Worm (Caenorhabditis elegans): ENCODE data around the gene C06B8.2.

C06B8.2 gene

DNA sequence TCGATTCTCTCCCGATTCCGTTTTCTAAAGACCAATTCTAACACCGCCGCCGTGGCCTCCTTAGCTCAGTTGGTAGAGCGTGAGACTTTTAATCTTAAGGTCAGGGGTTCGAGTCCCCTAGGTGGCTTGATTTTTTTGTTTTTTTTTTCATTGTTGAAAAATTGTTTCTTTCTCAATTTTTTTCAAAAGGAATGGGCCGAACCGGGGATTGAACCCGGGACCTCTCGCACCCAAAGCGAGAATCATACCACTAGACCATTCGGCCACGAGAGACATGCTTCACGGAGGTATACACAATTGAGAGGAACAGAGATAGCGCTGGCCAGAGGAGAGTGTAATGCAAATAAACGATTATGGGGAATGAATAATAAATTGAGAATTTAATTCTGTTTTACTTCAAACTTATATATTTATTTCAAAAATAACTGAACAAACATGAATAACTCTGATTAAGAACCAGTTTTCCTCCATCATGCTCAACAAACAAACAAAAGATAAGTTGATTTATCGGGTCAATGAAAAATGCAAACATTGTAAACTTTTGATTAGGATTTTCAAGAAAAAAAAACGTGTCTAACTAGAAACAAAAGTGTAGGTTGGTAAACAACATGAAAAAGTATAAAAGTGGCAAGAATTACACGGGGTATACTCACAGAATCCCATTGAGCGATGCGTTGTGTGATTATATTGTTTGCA, 13.4 kb downstream of the C06B8.2 start, which contains the start of gene pqn-71 (continued):
- peak; percentile 88 for TF ChIP-seq Y95B8A.8 (GFP tag; IDR thresholded peaks at IDR 0.05)
- peak; percentile 94 to 97 for TF ChIP-seq rec-8 (tag; optimal IDR thresholded peaks at IDR 0.05)

DNA sequence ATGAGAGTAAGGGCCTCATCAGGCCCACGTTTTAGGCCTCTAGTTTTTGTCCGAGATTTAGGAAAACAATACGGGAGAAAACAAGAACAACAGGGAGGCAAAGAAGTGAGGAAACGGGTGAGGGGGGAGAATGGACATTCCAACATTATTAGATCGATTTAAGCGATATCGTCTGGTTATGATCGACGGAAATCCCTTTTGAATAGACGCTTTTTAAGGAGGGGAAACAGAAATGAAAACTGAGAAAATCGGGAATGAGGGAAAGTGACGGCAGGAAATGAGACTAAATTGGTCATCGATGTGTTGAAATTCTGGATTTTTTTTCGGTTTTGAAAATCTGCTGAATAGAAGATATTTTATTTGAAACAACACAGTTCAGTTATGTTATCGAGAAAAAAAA, 14.1 kb downstream of the C06B8.2 start, which contains the start of gene rocf-1:
TSS of gene rocf-1 (minus strand) at position 101 of the 400 bp plus-strand sequence.
- no peak for TF ChIP-seq nfya-1 (tag; optimal IDR thresholded peaks at IDR 0.05; ENCODE audit: borderline replicate concordance, insufficient read depth)
- TF ChIP-seq ztf-22 (GFP tag; optimal IDR thresholded peaks at IDR 0.05), result no peak
- TF ChIP-seq dpl-1 (GFP tag; optimal IDR thresholded peaks at IDR 0.05), result no peak
- no peak for TF ChIP-seq B0261.1 (tag; optimal IDR thresholded peaks at IDR 0.05)
- TF ChIP-seq D2030.7 (GFP tag; IDR thresholded peaks at IDR 0.05), result no peak

DNA sequence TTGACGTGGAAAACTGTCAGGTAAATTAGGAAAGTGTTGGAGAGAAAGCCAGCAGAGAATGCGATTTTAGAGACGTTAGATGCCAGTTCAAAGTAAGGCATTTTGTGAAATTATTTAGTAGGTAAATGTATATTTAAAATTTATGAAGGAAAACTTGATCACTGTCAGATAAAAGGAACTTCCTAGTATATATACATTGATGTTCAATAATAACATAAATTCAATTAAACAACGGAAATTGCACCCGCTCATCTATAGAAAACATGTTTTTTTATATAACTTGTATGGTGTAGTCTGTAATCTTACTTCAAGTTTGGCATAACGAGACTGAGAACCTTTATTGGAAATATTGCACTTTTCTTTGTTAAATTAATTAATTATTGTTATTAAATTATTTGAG, 19.5 kb downstream of the C06B8.2 start, which contains the start of gene str-71:
TSS of gene str-71 (minus strand) at position 101 of the 400 bp plus-strand sequence.
- no peak for TF ChIP-seq ztf-25 (GFP tag; IDR thresholded peaks at IDR 0.05)
- no peak for TF ChIP-seq chd-7 (tag; optimal IDR thresholded peaks at IDR 0.05)
- TF ChIP-seq lin-26 (GFP tag; IDR thresholded peaks at IDR 0.05), result no peak
- no peak for TF ChIP-seq lsy-27 (tag; optimal IDR thresholded peaks at IDR 0.05; ENCODE audit: borderline replicate concordance, insufficient read depth)
- TF ChIP-seq die-1 (tag; optimal IDR thresholded peaks at IDR 0.05), result no peak
- TF ChIP-seq mxl-1 (tag; optimal IDR thresholded peaks at IDR 0.05), result no peak
- no peak for TF ChIP-seq mel-28 (tag; optimal IDR thresholded peaks at IDR 0.05; ENCODE audit: borderline replicate concordance)
- TF ChIP-seq F57A8.1 (GFP tag; optimal IDR thresholded peaks at IDR 0.05), result no peak
- no peak for TF ChIP-seq T26A5.8 (tag; optimal IDR thresholded peaks at IDR 0.05)
- no peak for TF ChIP-seq rec-8 (tag; optimal IDR thresholded peaks at IDR 0.05)

DNA sequence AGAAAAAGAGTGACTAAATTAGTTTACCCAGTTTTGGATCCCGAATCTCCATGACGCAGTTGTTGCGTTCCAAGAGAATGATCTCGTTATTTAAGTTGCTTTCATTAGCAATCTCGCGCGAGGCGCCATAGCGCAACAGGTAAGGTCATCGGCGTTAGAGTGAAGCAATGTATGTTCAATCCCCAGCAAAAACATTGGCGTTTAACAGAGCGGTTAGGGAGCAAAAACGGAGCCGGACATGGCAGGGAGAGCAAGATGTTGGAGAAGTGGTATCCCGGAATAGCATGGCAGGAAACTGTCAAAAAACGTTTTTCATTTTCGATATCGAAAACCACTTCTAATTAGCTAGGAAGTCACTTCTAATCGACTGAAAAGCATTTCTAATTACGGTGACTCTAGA, 24.2 kb downstream of the C06B8.2 start:
- TF ChIP-seq bed-1 (GFP tag; IDR thresholded peaks at IDR 0.05), result no peak
- TF ChIP-seq ztf-28 (GFP tag; IDR thresholded peaks at IDR 0.05), result peak; percentile 44; the same call in 1 of the 2 replicates
- peak; percentile 67; the same call in 1 of the 2 replicates for TF ChIP-seq egl-44 (GFP tag; IDR thresholded peaks at IDR 0.05)
- TF ChIP-seq Y53F4B.3 (GFP tag; IDR thresholded peaks at IDR 0.05), result 0 out of 2 replicates have a peak, but pooled peaks have one; percentile 28
- TF ChIP-seq somi-1 (GFP tag; optimal IDR thresholded peaks at IDR 0.05), result peak; percentile 2
- peak; percentile 47 for TF ChIP-seq mes-4 (tag; optimal IDR thresholded peaks at IDR 0.05)
- peak; percentile 57 for TF ChIP-seq him-1 (tag; optimal IDR thresholded peaks at IDR 0.05)
- peak; percentile 55; the same call in 1 of the 2 replicates for TF ChIP-seq rcor-1 (GFP tag; IDR thresholded peaks at IDR 0.05)
- TF ChIP-seq mcd-1 (GFP tag; IDR thresholded peaks at IDR 0.05), result no peak
- no peak for TF ChIP-seq pbrm-1 (GFP tag; IDR thresholded peaks at IDR 0.05)
- no peak for TF ChIP-seq madf-3 (GFP tag; IDR thresholded peaks at IDR 0.05)
- TF ChIP-seq efl-1 (GFP tag; optimal IDR thresholded peaks at IDR 0.05), result no peak
- peak in 1 of 2 experiments; percentile 67 for TF ChIP-seq rec-8 (tag; optimal IDR thresholded peaks at IDR 0.05)
- no peak for TF ChIP-seq pha-4 (tag; optimal IDR thresholded peaks at IDR 0.05)
- no peak for TF ChIP-seq xnd-1 (tag; optimal IDR thresholded peaks at IDR 0.05)
- peak; percentile 60 for TF ChIP-seq rpc-1 (optimal IDR thresholded peaks at IDR 0.05)
- peak; percentile 78 for TF ChIP-seq rpc-1 (tag; optimal IDR thresholded peaks at IDR 0.05)
- no peak for TF ChIP-seq nfya-1 (tag; optimal IDR thresholded peaks at IDR 0.05; ENCODE audit: borderline replicate concordance, insufficient read depth)
- no peak for TF ChIP-seq cebp-2 (GFP tag; IDR thresholded peaks at IDR 0.05)
- no peak for TF ChIP-seq aptf-2 (GFP tag; conservative IDR thresholded peaks at IDR 0.05)
- no peak for TF ChIP-seq ccch-3 (GFP tag; optimal IDR thresholded peaks at IDR 0.05)
- peak; percentile 93 for TF ChIP-seq lin-26 (GFP tag; IDR thresholded peaks at IDR 0.05)
- no peak; the same call in 1 of the 2 replicates for TF ChIP-seq F39B2.1 (GFP tag; IDR thresholded peaks at IDR 0.05)
- TF ChIP-seq ztf-3 (GFP tag; optimal IDR thresholded peaks at IDR 0.05), result no peak
- no peak; the same call in 1 of the 2 replicates for TF ChIP-seq ceh-58 (GFP tag; IDR thresholded peaks at IDR 0.05)
- TF ChIP-seq die-1 (tag; optimal IDR thresholded peaks at IDR 0.05), result peak; percentile 48
- peak; percentile 43 for TF ChIP-seq ZK185.1 (tag; optimal IDR thresholded peaks at IDR 0.05; ENCODE audit: poor library complexity, severe bottlenecking)
- TF ChIP-seq nhr-90 (tag; optimal IDR thresholded peaks at IDR 0.05), result peak; percentile 23
- TF ChIP-seq lag-1 (GFP tag; IDR thresholded peaks at IDR 0.05), result 0 out of 2 replicates have a peak, but pooled peaks have one; percentile 30
- 0 out of 2 replicates have a peak, but pooled peaks have one; percentile 49 for TF ChIP-seq ztf-25 (GFP tag; IDR thresholded peaks at IDR 0.05)
- peak; percentile 10 for TF ChIP-seq mxl-1 (tag; optimal IDR thresholded peaks at IDR 0.05)

All from whole organism, young adult.